Worm (Caenorhabditis elegans) whole organism, L2 larva: ENCODE data around the gene dmd-3.

Experiments used
- F13H6.1 ChIP-seq: sonication (generic microtip); optimal IDR thresholded peaks from 2 replicates; lab custom pipeline; 2016; ENCODE audit warnings: missing genetic modification characterization, missing compliant biosample characterization
- Y55F3AM.14 ChIP-seq: fragments of 200-800 bp; sonication (Bioruptor generic); optimal IDR thresholded peaks from 2 replicates; lab custom pipeline; 2018; ENCODE audit warnings: mild to moderate bottlenecking, missing genetic modification characterization, missing compliant biosample characterization
- aly-2 ChIP-seq: fragments of 150-350 bp; optimal IDR thresholded peaks from 2 replicates; lab custom pipeline; 2014; ENCODE audit warnings: missing biosample characterization, missing genetic modification characterization
- ama-1 ChIP-seq: fragments of 150-350 bp; optimal IDR thresholded peaks from 2 replicates; lab custom pipeline; 2018; ENCODE audit warnings: inconsistent platforms
- blmp-1 ChIP-seq: sonication (generic microtip); optimal IDR thresholded peaks from 2 replicates; lab custom pipeline; 2017; ENCODE audit warnings: missing genetic modification characterization, mild to moderate bottlenecking, missing compliant biosample characterization, antibody characterized with exemption, moderate library complexity; ENCODE audit not compliant: insufficient read depth
- ceh-16 ChIP-seq: fragments of 150-350 bp; optimal IDR thresholded peaks from 2 replicates; lab custom pipeline; 2014; ENCODE audit warnings: missing biosample characterization, missing genetic modification characterization
- ceh-82 ChIP-seq: fragments of 150-350 bp; optimal IDR thresholded peaks from 2 replicates; lab custom pipeline; 2014; ENCODE audit warnings: missing biosample characterization, missing genetic modification characterization
- egl-27 ChIP-seq: sonication (generic microtip); optimal IDR thresholded peaks from 3 replicates; lab custom pipeline; 2017; ENCODE audit warnings: missing biosample characterization, missing genetic modification reagents, missing genetic modification characterization
- elt-3 ChIP-seq: sonication (generic microtip); optimal IDR thresholded peaks from 2 replicates; lab custom pipeline; 2017; ENCODE audit warnings: missing biosample characterization, missing genetic modification characterization
- fos-1 ChIP-seq: fragments of 150-350 bp; optimal IDR thresholded peaks from 2 replicates; lab custom pipeline; 2014; ENCODE audit warnings: missing biosample characterization, missing genetic modification characterization
- gmeb-1 ChIP-seq: fragments of 150-350 bp; optimal IDR thresholded peaks from 2 replicates; lab custom pipeline; 2014; ENCODE audit warnings: missing biosample characterization, missing genetic modification characterization
- lin-11 ChIP-seq: fragments of 150-350 bp; sonication (generic microtip); optimal IDR thresholded peaks from 2 replicates; lab custom pipeline; 2014; ENCODE audit warnings: missing biosample characterization, missing genetic modification characterization, inconsistent platforms, mixed read lengths
- lin-13 ChIP-seq: fragments of 150-350 bp; optimal IDR thresholded peaks from 2 replicates; lab custom pipeline; 2014; ENCODE audit warnings: missing biosample characterization, missing genetic modification reagents, missing genetic modification characterization
- lin-39 ChIP-seq: fragments of 150-350 bp; optimal IDR thresholded peaks from 2 replicates; lab custom pipeline; 2014; ENCODE audit warnings: missing biosample characterization, missing genetic modification reagents, missing genetic modification characterization
- lsy-2 ChIP-seq, 2 experiments: fragments of 150-350 bp in 1 of 2; sonication (generic microtip) in 1 of 2; optimal IDR thresholded peaks; 2 replicates each; lab custom pipeline; 2014 to 2017; ENCODE audit warnings: missing biosample characterization in 2 of 2, missing genetic modification characterization in 2 of 2
- mab-5 ChIP-seq: fragments of 150-350 bp; optimal IDR thresholded peaks from 2 replicates; lab custom pipeline; 2014; ENCODE audit warnings: missing biosample characterization, missing genetic modification characterization
- mbf-1 ChIP-seq: sonication (generic microtip); optimal IDR thresholded peaks from 2 replicates; lab custom pipeline; 2017; ENCODE audit warnings: missing biosample characterization, missing genetic modification characterization
- mdl-1 ChIP-seq, 2 experiments: fragments of 150-350 bp in 1 of 2; sonication (generic microtip) in 1 of 2; optimal IDR thresholded peaks; 2 replicates each; lab custom pipeline; 2017; ENCODE audit warnings: missing biosample characterization in 2 of 2, missing genetic modification characterization in 2 of 2
- nhr-10 ChIP-seq: sonication (generic microtip); optimal IDR thresholded peaks from 2 replicates; lab custom pipeline; 2017; ENCODE audit warnings: missing biosample characterization, missing genetic modification characterization
- nhr-12 ChIP-seq: fragments of 150-350 bp; optimal IDR thresholded peaks from 2 replicates; lab custom pipeline; 2014; ENCODE audit warnings: missing biosample characterization, missing genetic modification characterization
- nhr-129 ChIP-seq: fragments of 150-350 bp; optimal IDR thresholded peaks from 2 replicates; lab custom pipeline; 2014; ENCODE audit warnings: missing biosample characterization, missing genetic modification characterization
- nhr-21 ChIP-seq: fragments of 150-350 bp; optimal IDR thresholded peaks from 2 replicates; lab custom pipeline; 2014; ENCODE audit warnings: missing biosample characterization, missing genetic modification characterization
- nhr-237 ChIP-seq: fragments of 150-350 bp; optimal IDR thresholded peaks from 2 replicates; lab custom pipeline; 2014; ENCODE audit warnings: missing biosample characterization, missing genetic modification characterization
- nhr-25 ChIP-seq: fragments of 150-350 bp; sonication (generic microtip); optimal IDR thresholded peaks from 3 replicates; lab custom pipeline; 2014; ENCODE audit warnings: missing biosample characterization, missing genetic modification characterization
- nhr-6 ChIP-seq: fragments of 150-350 bp; optimal IDR thresholded peaks from 2 replicates; lab custom pipeline; 2014; ENCODE audit warnings: missing biosample characterization, missing genetic modification characterization
- nhr-77 ChIP-seq: fragments of 150-350 bp; optimal IDR thresholded peaks from 2 replicates; lab custom pipeline; 2014; ENCODE audit warnings: missing biosample characterization, missing genetic modification characterization
- peb-1 ChIP-seq: fragments of 150-350 bp; optimal IDR thresholded peaks from 2 replicates; lab custom pipeline; 2014; ENCODE audit warnings: missing biosample characterization, missing genetic modification characterization
- sem-4 ChIP-seq: fragments of 150-350 bp; optimal IDR thresholded peaks from 2 replicates; lab custom pipeline; 2014; ENCODE audit warnings: missing biosample characterization, missing genetic modification reagents, missing genetic modification characterization
- sma-3 ChIP-seq: sonication (generic microtip); optimal IDR thresholded peaks from 2 replicates; lab custom pipeline; 2016; ENCODE audit warnings: missing genetic modification reagents, missing genetic modification characterization, missing compliant biosample characterization
- sma-9 ChIP-seq, 2 experiments: fragments of 150-350 bp in 1 of 2; sonication (generic microtip) in 1 of 2; optimal IDR thresholded peaks; 2 replicates each; lab custom pipeline; 2014 to 2016; ENCODE audit warnings: missing genetic modification characterization in 2 of 2, mild to moderate bottlenecking in 1 of 2, missing biosample characterization in 1 of 2, missing compliant biosample characterization in 1 of 2, missing genetic modification reagents in 1 of 2, moderate library complexity in 1 of 2
- snpc-4 ChIP-seq: fragments of 150-350 bp; optimal IDR thresholded peaks from 2 replicates; lab custom pipeline; 2014; ENCODE audit warnings: missing biosample characterization, missing genetic modification characterization
- unc-39 ChIP-seq: fragments of 150-350 bp; optimal IDR thresholded peaks from 2 replicates; lab custom pipeline; 2014; ENCODE audit warnings: missing biosample characterization, missing genetic modification characterization
- unc-55 ChIP-seq: fragments of 150-350 bp; sonication (generic microtip); optimal IDR thresholded peaks from 3 replicates; lab custom pipeline; 2014; ENCODE audit warnings: missing biosample characterization, missing genetic modification reagents, missing genetic modification characterization
- unc-62 ChIP-seq: fragments of 150-350 bp; optimal IDR thresholded peaks from 2 replicates; lab custom pipeline; 2014; ENCODE audit warnings: missing biosample characterization, missing genetic modification reagents, missing genetic modification characterization
- zag-1 ChIP-seq: fragments of 150-350 bp; optimal IDR thresholded peaks from 2 replicates; lab custom pipeline; 2014; ENCODE audit warnings: missing biosample characterization, missing genetic modification characterization
- ztf-11 ChIP-seq: sonication (generic microtip); optimal IDR thresholded peaks from 2 replicates; lab custom pipeline; 2017; ENCODE audit warnings: missing biosample characterization, missing genetic modification characterization
- ztf-4 ChIP-seq: fragments of 150-350 bp; optimal IDR thresholded peaks from 2 replicates; lab custom pipeline; 2014; ENCODE audit warnings: missing biosample characterization, missing genetic modification characterization

The dmd-3 gene

DNA sequence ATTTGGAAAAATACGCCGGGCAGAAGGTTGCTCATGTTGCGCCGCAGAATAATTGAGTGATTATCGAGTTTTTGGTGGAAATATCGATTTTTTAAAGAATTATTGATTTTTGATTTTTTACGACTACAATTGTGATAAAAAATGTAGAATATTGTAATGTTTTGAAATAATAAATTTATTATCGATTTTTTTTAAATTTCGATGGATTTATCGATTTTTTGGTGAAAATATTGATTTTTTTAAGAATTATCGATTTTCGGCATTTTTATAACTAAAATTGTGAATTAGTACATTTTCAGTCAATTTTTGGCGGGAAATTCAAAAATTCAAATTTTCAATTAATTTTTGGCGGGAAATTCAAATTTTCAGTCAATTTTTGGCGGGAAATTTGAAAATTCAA lies 24.5 kb downstream of the dmd-3 start:
- TF ChIP-seq nhr-237 (no peak), nhr-21 (no peak), ztf-4 (tag; lab: Kevin White, UChicago) (no peak), ceh-16 (tag; lab: Kevin White, UChicago) (no peak), zag-1 (tag; lab: Kevin White, UChicago) (no peak), elt-3 (tag; lab: Kevin White, UChicago) (no peak), gmeb-1 (no peak), nhr-12 (no peak), egl-27 (tag; lab: Kevin White, UChicago) (no peak), mbf-1 (tag; lab: Kevin White, UChicago) (no peak), blmp-1 (tag; lab: Kevin White, UChicago) (no peak), nhr-6 (tag; lab: Kevin White, UChicago) (no peak)
- TF ChIP-seq, all 48 proteins: peak for 0

DNA sequence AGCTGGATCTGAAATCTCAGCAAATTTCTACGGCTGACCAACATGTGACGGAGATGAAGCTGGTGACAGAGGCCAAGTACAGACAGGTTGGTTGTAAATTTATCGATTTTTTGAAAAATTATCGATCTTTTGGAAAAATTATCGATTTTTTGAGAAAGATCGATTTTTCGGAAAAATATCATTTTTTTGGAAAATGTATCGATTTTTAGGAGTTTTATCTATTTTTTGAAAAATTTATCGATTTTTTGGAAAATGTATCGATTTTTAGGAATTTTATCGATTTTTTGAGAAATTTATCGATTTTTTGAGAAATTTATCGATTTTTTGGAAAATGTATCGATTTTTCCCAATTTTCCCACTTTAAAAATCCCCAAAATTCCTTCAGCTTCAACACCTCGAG lies 25.1 kb downstream of the dmd-3 start:
- TF ChIP-seq unc-55 (GFP tag; lab: Kevin White, UChicago) = no peak
- no peak for TF ChIP-seq Y55F3AM.14
- TF ChIP-seq mbf-1 (tag; lab: Kevin White, UChicago) = no peak
- TF ChIP-seq mdl-1 (tag; optimal IDR thresholded peaks at IDR 0.05; lab: Kevin White, UChicago) = no peak
- no peak for TF ChIP-seq ceh-82
- no peak for TF ChIP-seq nhr-21

DNA sequence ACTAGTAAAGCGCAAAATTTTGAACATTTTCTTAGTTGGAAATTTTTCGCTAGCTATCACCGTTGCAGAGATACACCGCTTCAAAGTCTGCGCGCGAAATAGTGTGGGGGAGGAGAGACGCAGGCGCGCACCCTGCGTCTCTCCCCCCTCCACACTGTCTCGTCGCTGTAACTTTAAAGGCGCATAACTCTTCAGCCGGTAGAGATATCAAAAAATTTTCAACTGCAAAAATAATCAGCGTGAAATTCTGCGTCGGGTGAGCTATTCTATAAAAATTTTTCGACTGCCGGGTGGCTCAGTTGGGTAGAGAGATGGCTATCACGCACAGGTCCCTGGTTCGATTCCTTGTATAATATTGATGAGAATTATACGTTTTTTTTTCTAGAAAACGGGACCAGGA lies 25.5 kb downstream of the dmd-3 start:
- TF ChIP-seq unc-39 (tag; lab: Kevin White, UChicago) (no peak), ama-1 (no peak), peb-1 (tag; lab: Kevin White, UChicago) (no peak), unc-55 (GFP tag; lab: Kevin White, UChicago) (no peak), sem-4 (tag; lab: Kevin White, UChicago) (no peak), blmp-1 (tag; lab: Kevin White, UChicago) (no peak), sma-3 (GFP tag; lab: Kevin White, UChicago) (no peak), mab-5 (no peak), lsy-2 (tag; optimal IDR thresholded peaks at IDR 0.05; lab: Kevin White, UChicago) (no peak), snpc-4 (tag; lab: Kevin White, UChicago) (no peak), lin-13 (GFP tag; lab: Kevin White, UChicago) (no peak), lin-11 (tag; lab: Kevin White, UChicago) (no peak), nhr-10 (tag; lab: Kevin White, UChicago) (no peak), fos-1 (no peak), egl-27 (tag; lab: Kevin White, UChicago) (no peak), ztf-4 (tag; lab: Kevin White, UChicago) (no peak), nhr-237 (no peak), ceh-16 (tag; lab: Kevin White, UChicago) (no peak)
- TF ChIP-seq, all 48 proteins: peak for 0

DNA sequence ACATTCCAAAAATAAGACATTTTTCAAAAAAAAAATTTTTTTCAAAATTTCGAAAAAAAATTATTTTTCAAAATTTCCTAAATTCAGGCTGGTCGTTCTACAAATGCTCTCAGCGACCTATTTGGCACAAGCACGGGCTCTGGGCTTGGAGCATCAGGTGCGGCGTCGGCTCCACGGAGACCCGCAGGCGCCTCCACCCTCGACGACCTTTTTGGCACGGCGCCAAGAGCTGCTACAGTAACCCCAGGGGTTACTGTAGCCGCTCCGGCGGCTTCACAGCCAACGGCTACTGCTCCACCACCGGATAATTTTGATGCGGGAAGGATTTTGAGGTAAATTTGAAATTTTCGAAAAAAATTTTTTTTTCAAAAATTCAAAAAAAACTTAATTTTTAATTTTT lies 29.3 kb downstream of the dmd-3 start:
- TF ChIP-seq aly-2 (tag; lab: Kevin White, UChicago) = no peak
- no peak for TF ChIP-seq nhr-12

DNA sequence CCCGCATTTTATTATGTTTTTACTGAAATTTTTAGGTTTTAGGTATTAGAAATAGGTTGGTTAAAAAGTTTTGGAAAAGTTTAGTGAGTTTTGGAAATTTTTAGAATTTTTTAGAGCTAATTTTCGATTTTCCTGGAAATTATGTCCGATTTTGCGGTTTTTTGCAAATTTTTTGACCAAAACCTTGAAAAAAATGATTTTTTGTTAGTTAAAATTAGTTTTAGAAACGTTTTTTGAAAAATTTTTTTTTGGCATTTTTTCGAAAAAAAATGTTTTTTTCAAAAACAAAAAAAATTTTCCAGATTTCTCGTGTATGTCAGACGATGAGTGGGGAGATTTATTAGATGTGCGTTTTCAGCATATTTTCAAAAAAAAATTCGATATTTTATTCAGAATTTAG lies 30.3 kb downstream of the dmd-3 start, which contains the start of gene dyf-19:
Gene dyf-19, plus strand, starts transcription at position 301 of the 400 bp plus-strand sequence.
- TF ChIP-seq unc-62 (no peak), F13H6.1 (tag; lab: Kevin White, UChicago) (no peak), peb-1 (tag; lab: Kevin White, UChicago) (no peak), lin-11 (tag; lab: Kevin White, UChicago) (no peak)

DNA sequence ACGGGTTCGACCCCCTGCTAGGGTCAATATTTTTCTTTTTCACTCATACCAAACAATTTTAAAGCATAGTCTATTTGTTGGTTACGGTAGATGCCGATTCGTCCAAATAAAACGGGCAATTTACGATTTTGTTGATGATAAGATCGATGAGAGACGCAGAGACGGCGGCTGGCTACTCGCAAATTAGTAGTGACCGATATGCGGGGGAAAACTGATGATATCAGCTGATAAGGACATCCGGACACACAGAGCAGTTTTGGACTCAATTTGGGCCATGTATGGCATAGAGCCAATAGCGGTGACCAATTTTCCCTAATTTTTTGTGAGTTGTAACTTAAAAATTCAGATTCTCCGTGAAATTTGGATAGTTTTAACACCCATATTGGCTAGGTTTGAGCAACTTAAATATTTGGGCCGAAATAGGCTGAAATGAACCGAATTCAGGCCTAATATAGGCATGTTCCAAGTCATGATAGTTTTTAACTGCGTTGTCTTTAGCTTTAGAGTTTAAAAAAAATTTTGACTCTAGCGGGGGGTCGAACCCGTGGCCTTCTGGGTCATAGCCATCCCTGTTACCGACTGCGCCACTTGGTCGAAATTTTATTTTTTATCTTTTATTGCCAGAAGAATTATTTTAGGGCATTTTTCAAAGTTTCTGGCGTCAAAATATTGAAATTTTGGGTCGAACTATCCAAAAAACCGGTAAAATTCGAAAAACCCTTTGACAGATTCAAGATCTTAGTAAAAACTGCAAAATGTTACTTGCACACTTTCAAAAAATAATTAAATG lies 31.3 kb downstream of the dmd-3 start:
- no peak for TF ChIP-seq lin-11 (tag; lab: Kevin White, UChicago)
- no peak for TF ChIP-seq ceh-16 (tag; lab: Kevin White, UChicago)
- TF ChIP-seq lin-39 (tag; lab: Kevin White, UChicago) = no peak
- TF ChIP-seq nhr-77 (tag; lab: Kevin White, UChicago) = no peak
- no peak for TF ChIP-seq mab-5
- TF ChIP-seq lsy-2 (tag; optimal IDR thresholded peaks at IDR 0.05; lab: Kevin White, UChicago) = peak in 1 of 2 experiments; percentile 9
- TF ChIP-seq lin-13 (GFP tag; lab: Kevin White, UChicago) = no peak
- TF ChIP-seq mdl-1 (tag; optimal IDR thresholded peaks at IDR 0.05; lab: Kevin White, UChicago) = no peak
- TF ChIP-seq nhr-129 = peak; percentile 13
- no peak for TF ChIP-seq sem-4 (tag; lab: Kevin White, UChicago)
- TF ChIP-seq sma-3 (GFP tag; lab: Kevin White, UChicago) = no peak
- no peak for TF ChIP-seq ama-1
- TF ChIP-seq ztf-11 = no peak
- TF ChIP-seq nhr-25 (tag; lab: Kevin White, UChicago) = no peak
- no peak for TF ChIP-seq sma-9 (GFP tag; optimal IDR thresholded peaks at IDR 0.05; lab: Kevin White, UChicago)
- no peak for TF ChIP-seq sma-9 (tag; optimal IDR thresholded peaks at IDR 0.05; lab: Kevin White, UChicago)
- TF ChIP-seq ztf-4 (tag; lab: Kevin White, UChicago) = no peak
- TF ChIP-seq elt-3 (tag; lab: Kevin White, UChicago) = no peak
- TF ChIP-seq, all 48 proteins: peak for 2
